Worm (Caenorhabditis elegans): ENCODE measurements around the gene irld-65.

Gene irld-65

ce11 chrII:2937852-2938251 is at the start of gene irld-65:
Gene irld-65, minus strand, starts transcription at chrII:2937952.
- no peak for TF ChIP-seq nhr-77 (tag; optimal IDR thresholded peaks at IDR 0.05)

ce11 chrII:2987122-2987556 is 49.4 kb upstream of the irld-65 start:
- TF ChIP-seq ceh-44 (GFP tag; IDR thresholded peaks at IDR 0.05), result no peak
- TF ChIP-seq snpc-4 (tag; optimal IDR thresholded peaks at IDR 0.05), result peak; percentile 46
- peak; percentile 59 for TF ChIP-seq set-16 (GFP tag; IDR thresholded peaks at IDR 0.05)
- no peak for TF ChIP-seq madf-9 (GFP tag; conservative IDR thresholded peaks at IDR 0.05)
- no peak for TF ChIP-seq dmd-8 (GFP tag; IDR thresholded peaks at IDR 0.05)
- 0 out of 2 replicates have a peak, but pooled peaks have one; percentile 5 for TF ChIP-seq lin-38 (GFP tag; IDR thresholded peaks at IDR 0.05)
- TF ChIP-seq egl-43 (GFP tag; IDR thresholded peaks at IDR 0.05), result peak; percentile 75
- TF ChIP-seq hlh-11 (tag; optimal IDR thresholded peaks at IDR 0.05), result peak; percentile 38
- TF ChIP-seq mep-1 (tag; optimal IDR thresholded peaks at IDR 0.05), result peak; percentile 14
- 0 out of 4 replicates have a peak, but pooled peaks of 1 of the 2 experiments have one; percentile 57 for TF ChIP-seq madf-5 (GFP tag; IDR thresholded peaks at IDR 0.05)
- TF ChIP-seq lin-13 (GFP tag; optimal IDR thresholded peaks at IDR 0.05), result peak; percentile 14
- TF ChIP-seq D1046.2 (GFP tag; IDR thresholded peaks at IDR 0.05), result no peak
- peak; percentile 4 for TF ChIP-seq mes-2 (tag; optimal IDR thresholded peaks at IDR 0.05; ENCODE audit: poor library complexity, severe bottlenecking)
- TF ChIP-seq nhr-111 (GFP tag; optimal IDR thresholded peaks at IDR 0.05), result peak; percentile 12
- 0 out of 2 replicates have a peak, but pooled peaks have one; percentile 52 for TF ChIP-seq snpc-1.2 (GFP tag; IDR thresholded peaks at IDR 0.05)
- TF ChIP-seq aha-1 (tag), result peak; percentile 72
- TF ChIP-seq zfp-3 (GFP tag; conservative IDR thresholded peaks at IDR 0.05), result 0 out of 2 replicates have a peak, but pooled peaks have one; percentile 53
- TF ChIP-seq sdz-12 (GFP tag; optimal IDR thresholded peaks at IDR 0.05), result peak; percentile 41
- TF ChIP-seq php-3 (GFP tag; IDR thresholded peaks at IDR 0.05), result 0 out of 2 replicates have a peak, but pooled peaks have one; percentile 17
- TF ChIP-seq hmg-1.1 (GFP tag; IDR thresholded peaks at IDR 0.05), result peak; percentile 41; the same call in 1 of the 2 replicates

ce11 chrII:2985935-2986498 is 48.3 kb upstream of the irld-65 start:
- TF ChIP-seq lin-38 (GFP tag; IDR thresholded peaks at IDR 0.05) (0 out of 2 replicates have a peak, but pooled peaks have one; percentile 9), lin-13 (GFP tag; optimal IDR thresholded peaks at IDR 0.05) (peak; percentile 37), aha-1 (tag) (peak; percentile 9), cey-2 (tag; optimal IDR thresholded peaks at IDR 0.05; ENCODE audit: borderline replicate concordance, insufficient read depth) (no peak), unc-39 (tag; optimal IDR thresholded peaks at IDR 0.05) (no peak), dmd-8 (GFP tag; IDR thresholded peaks at IDR 0.05) (peak; percentile 36; the same call in 1 of the 2 replicates), lsy-2 (tag; optimal IDR thresholded peaks at IDR 0.05) (peak in 1 of 2 experiments; percentile 1), tra-1 (GFP tag; IDR thresholded peaks at IDR 0.05) (0 out of 2 replicates have a peak, but pooled peaks have one; percentile 16), set-16 (GFP tag; IDR thresholded peaks at IDR 0.05) (peak; percentile 61)

- no peak for TF ChIP-seq nhr-25 (tag; optimal IDR thresholded peaks at IDR 0.05; ENCODE audit: borderline replicate concordance, insufficient read depth)
- TF ChIP-seq nhr-76 (tag; optimal IDR thresholded peaks at IDR 0.05), result no peak
- TF ChIP-seq hlh-11 (tag; optimal IDR thresholded peaks at IDR 0.05), result no peak
- TF ChIP-seq daf-16 (GFP tag; optimal IDR thresholded peaks at IDR 0.05), result no peak
- no peak for TF ChIP-seq daf-16 (tag; optimal IDR thresholded peaks at IDR 0.05)
- no peak for TF ChIP-seq F49E8.2 (tag; optimal IDR thresholded peaks at IDR 0.05; ENCODE audit: borderline replicate concordance)
- TF ChIP-seq dmd-8 (GFP tag; IDR thresholded peaks at IDR 0.05), result no peak
- no peak for TF ChIP-seq egl-43 (GFP tag; IDR thresholded peaks at IDR 0.05)
- TF ChIP-seq nhr-102 (tag; optimal IDR thresholded peaks at IDR 0.05), result no peak
- no peak for TF ChIP-seq daf-19 (GFP tag; conservative IDR thresholded peaks at IDR 0.05)
- no peak for TF ChIP-seq gei-8 (GFP tag; optimal IDR thresholded peaks at IDR 0.05)
- peak; percentile 91 for TF ChIP-seq set-16 (GFP tag; IDR thresholded peaks at IDR 0.05)
- peak; percentile 16 for TF ChIP-seq sdz-12 (GFP tag; optimal IDR thresholded peaks at IDR 0.05)
- TF ChIP-seq jun-1 (tag; optimal IDR thresholded peaks at IDR 0.05), result no peak
- no peak for TF ChIP-seq hmg-1.1 (GFP tag; IDR thresholded peaks at IDR 0.05)
- TF ChIP-seq fos-1 (tag; optimal IDR thresholded peaks at IDR 0.05), result no peak
- no peak for TF ChIP-seq daf-8 (GFP tag; IDR thresholded peaks at IDR 0.05)
- no peak for TF ChIP-seq nhr-11 (tag; optimal IDR thresholded peaks at IDR 0.05)
- peak; percentile 16 for TF ChIP-seq aha-1 (tag)
- no peak for TF ChIP-seq nhr-41 (GFP tag; IDR thresholded peaks at IDR 0.05)
- TF ChIP-seq fkh-10 (GFP tag; optimal IDR thresholded peaks at IDR 0.05), result no peak
Measured at ce11 chrII:2985446-2985845, 47.7 kb upstream of the irld-65 start.
